Worm (Caenorhabditis elegans) whole organism, L2 larva: ENCODE results near the gene asp-14.

Source experiments
- aly-2 ChIP-seq: fragments of 150-350 bp; optimal IDR thresholded peaks from 2 replicates; lab custom pipeline; 2014; ENCODE audit warnings: missing biosample characterization, missing genetic modification characterization
- ama-1 ChIP-seq: fragments of 150-350 bp; optimal IDR thresholded peaks from 2 replicates; lab custom pipeline; 2018; ENCODE audit warnings: inconsistent platforms
- blmp-1 ChIP-seq: sonication (generic microtip); optimal IDR thresholded peaks from 2 replicates; lab custom pipeline; 2017; ENCODE audit warnings: missing genetic modification characterization, mild to moderate bottlenecking, missing compliant biosample characterization, antibody characterized with exemption, moderate library complexity; ENCODE audit not compliant: insufficient read depth
- egl-27 ChIP-seq: sonication (generic microtip); optimal IDR thresholded peaks from 3 replicates; lab custom pipeline; 2017; ENCODE audit warnings: missing biosample characterization, missing genetic modification reagents, missing genetic modification characterization
- lin-13 ChIP-seq: fragments of 150-350 bp; optimal IDR thresholded peaks from 2 replicates; lab custom pipeline; 2014; ENCODE audit warnings: missing biosample characterization, missing genetic modification reagents, missing genetic modification characterization
- mdl-1 ChIP-seq, 2 experiments: fragments of 150-350 bp in 1 of 2; sonication (generic microtip) in 1 of 2; optimal IDR thresholded peaks; 2 replicates each; lab custom pipeline; 2017; ENCODE audit warnings: missing biosample characterization in 2 of 2, missing genetic modification characterization in 2 of 2
- nhr-12 ChIP-seq: fragments of 150-350 bp; optimal IDR thresholded peaks from 2 replicates; lab custom pipeline; 2014; ENCODE audit warnings: missing biosample characterization, missing genetic modification characterization
- nhr-23 ChIP-seq: fragments of 150-350 bp; optimal IDR thresholded peaks from 2 replicates; lab custom pipeline; 2014; ENCODE audit warnings: missing biosample characterization, missing genetic modification reagents, missing genetic modification characterization
- nhr-237 ChIP-seq: fragments of 150-350 bp; optimal IDR thresholded peaks from 2 replicates; lab custom pipeline; 2014; ENCODE audit warnings: missing biosample characterization, missing genetic modification characterization
- sem-4 ChIP-seq: fragments of 150-350 bp; optimal IDR thresholded peaks from 2 replicates; lab custom pipeline; 2014; ENCODE audit warnings: missing biosample characterization, missing genetic modification reagents, missing genetic modification characterization
- snpc-4 ChIP-seq: fragments of 150-350 bp; optimal IDR thresholded peaks from 2 replicates; lab custom pipeline; 2014; ENCODE audit warnings: missing biosample characterization, missing genetic modification characterization
- unc-39 ChIP-seq: fragments of 150-350 bp; optimal IDR thresholded peaks from 2 replicates; lab custom pipeline; 2014; ENCODE audit warnings: missing biosample characterization, missing genetic modification characterization

DNA sequence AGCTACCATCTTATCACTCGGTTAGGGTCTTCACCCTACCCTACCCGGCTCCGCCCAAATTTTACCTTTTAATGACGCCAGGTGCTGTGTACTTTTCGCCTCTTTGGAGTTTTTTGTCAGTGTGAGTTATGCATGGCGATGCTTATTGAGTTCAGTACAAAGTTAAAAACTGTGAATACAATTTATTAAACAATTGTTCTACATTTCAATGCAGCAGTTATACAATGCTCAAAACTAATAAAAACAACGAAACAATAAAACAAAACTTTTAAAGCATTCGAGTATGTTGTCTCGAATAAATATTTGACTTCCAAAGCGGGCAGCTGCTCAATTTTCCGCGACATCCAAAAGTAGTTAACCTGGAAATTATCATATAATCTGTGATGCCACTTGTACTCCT lies 16.0 kb downstream of the asp-14 start, which contains the start of gene ctsa-2:
- TF ChIP-seq aly-2 (no peak), snpc-4 (tag; lab: Kevin White, UChicago) (no peak), blmp-1 (tag; lab: Kevin White, UChicago) (no peak), nhr-12 (tag; lab: Kevin White, UChicago) (no peak), nhr-23 (tag; lab: Kevin White, UChicago) (no peak), nhr-237 (tag; lab: Kevin White, UChicago) (no peak), egl-27 (tag; lab: Kevin White, UChicago) (no peak), lin-13 (no peak), sem-4 (tag; lab: Kevin White, UChicago) (no peak), unc-39 (tag; lab: Kevin White, UChicago) (no peak), mdl-1 (tag; optimal IDR thresholded peaks at IDR 0.05; lab: Kevin White, UChicago) (no peak), ama-1 (no peak)
